Fruit fly (Drosophila melanogaster): ENCODE measurements around the gene Prat2.

Gene Prat2

dm6 chr3L:6942831-6943114 lies 28.1 kb upstream of the Prat2 start, which contains the start of gene tow:
Gene tow (plus strand): TSS chr3L:6942856.
- no peak for TF ChIP-seq psq (optimal IDR thresholded peaks at IDR 0.05)

dm6 chr3L:6942103-6942830 lies 27.6 kb upstream of the Prat2 start:
- TF ChIP-seq insv (optimal IDR thresholded peaks at IDR 0.05) (no peak), psq (optimal IDR thresholded peaks at IDR 0.05) (no peak), Myc (optimal IDR thresholded peaks at IDR 0.05) (no peak), h (optimal IDR thresholded peaks at IDR 0.05) (no peak)

dm6 chr3L:6934799-6935318 lies 20.2 kb upstream of the Prat2 start:
- TF ChIP-seq ttk (optimal IDR thresholded peaks at IDR 0.05) (no peak), h (optimal IDR thresholded peaks at IDR 0.05) (no peak), Myc (optimal IDR thresholded peaks at IDR 0.05) (no peak), Sin3A (optimal IDR thresholded peaks at IDR 0.05) (no peak), psq (optimal IDR thresholded peaks at IDR 0.05) (no peak), insv (optimal IDR thresholded peaks at IDR 0.05) (no peak)

- TF ChIP-seq psq (optimal IDR thresholded peaks at IDR 0.05) (no peak), h (optimal IDR thresholded peaks at IDR 0.05) (no peak), Myc (optimal IDR thresholded peaks at IDR 0.05) (no peak), ttk (optimal IDR thresholded peaks at IDR 0.05) (no peak), insv (optimal IDR thresholded peaks at IDR 0.05) (no peak), Sin3A (optimal IDR thresholded peaks at IDR 0.05) (no peak)
These were observed 17.9 kb upstream of the Prat2 start, which contains the start of gene CG14820 for dm6 chr3L:6932626-6933025. Gene CG14820 (plus strand): TSS chr3L:6932926.

dm6 chr3L:6931850-6932249 lies 17.2 kb upstream of the Prat2 start, which contains the start of gene CG45413:
Gene CG45413 (minus strand): TSS chr3L:6931950.
- TF ChIP-seq psq (optimal IDR thresholded peaks at IDR 0.05) (no peak), Myc (optimal IDR thresholded peaks at IDR 0.05) (no peak), Sin3A (optimal IDR thresholded peaks at IDR 0.05) (no peak), h (optimal IDR thresholded peaks at IDR 0.05) (no peak), insv (optimal IDR thresholded peaks at IDR 0.05) (no peak), ttk (optimal IDR thresholded peaks at IDR 0.05) (no peak)

dm6 chr3L:6925843-6926242 lies 11.2 kb upstream of the Prat2 start:
- no peak for TF ChIP-seq Sin3A (optimal IDR thresholded peaks at IDR 0.05)
- TF ChIP-seq h (optimal IDR thresholded peaks at IDR 0.05), result no peak
- TF ChIP-seq Myc (optimal IDR thresholded peaks at IDR 0.05), result no peak
- no peak for TF ChIP-seq ttk (optimal IDR thresholded peaks at IDR 0.05)
- TF ChIP-seq insv (optimal IDR thresholded peaks at IDR 0.05), result no peak
- TF ChIP-seq psq (optimal IDR thresholded peaks at IDR 0.05), result no peak

dm6 chr3L:6919213-6919612 lies 4.5 kb upstream of the Prat2 start:
- no peak for TF ChIP-seq ttk (optimal IDR thresholded peaks at IDR 0.05)
- TF ChIP-seq psq (optimal IDR thresholded peaks at IDR 0.05), result no peak
- no peak for TF ChIP-seq insv (optimal IDR thresholded peaks at IDR 0.05)
- TF ChIP-seq h (optimal IDR thresholded peaks at IDR 0.05), result no peak
- no peak for TF ChIP-seq Sin3A (optimal IDR thresholded peaks at IDR 0.05)
- TF ChIP-seq Myc (optimal IDR thresholded peaks at IDR 0.05), result no peak

- TF ChIP-seq Myc (optimal IDR thresholded peaks at IDR 0.05), result no peak
- TF ChIP-seq psq (optimal IDR thresholded peaks at IDR 0.05), result no peak
- TF ChIP-seq insv (optimal IDR thresholded peaks at IDR 0.05), result no peak
- TF ChIP-seq h (optimal IDR thresholded peaks at IDR 0.05), result no peak
- TF ChIP-seq ttk (optimal IDR thresholded peaks at IDR 0.05), result no peak
- TF ChIP-seq Sin3A (optimal IDR thresholded peaks at IDR 0.05), result no peak
These were observed 853 bp downstream of the Prat2 start for dm6 chr3L:6913823-6914222.

- no peak for TF ChIP-seq Myc (optimal IDR thresholded peaks at IDR 0.05)
- TF ChIP-seq h (optimal IDR thresholded peaks at IDR 0.05), result no peak
- TF ChIP-seq Sin3A (optimal IDR thresholded peaks at IDR 0.05), result no peak
- TF ChIP-seq ttk (optimal IDR thresholded peaks at IDR 0.05), result no peak
- TF ChIP-seq psq (optimal IDR thresholded peaks at IDR 0.05), result no peak
- TF ChIP-seq insv (optimal IDR thresholded peaks at IDR 0.05), result no peak
These were observed 3.5 kb downstream of the Prat2 start for dm6 chr3L:6911219-6911618.

- TF ChIP-seq insv (optimal IDR thresholded peaks at IDR 0.05), result no peak
- no peak for TF ChIP-seq psq (optimal IDR thresholded peaks at IDR 0.05)
- no peak for TF ChIP-seq ttk (optimal IDR thresholded peaks at IDR 0.05)
- TF ChIP-seq Myc (optimal IDR thresholded peaks at IDR 0.05), result no peak
- no peak for TF ChIP-seq h (optimal IDR thresholded peaks at IDR 0.05)
- no peak for TF ChIP-seq Sin3A (optimal IDR thresholded peaks at IDR 0.05)
These were observed 7.9 kb downstream of the Prat2 start for dm6 chr3L:6906758-6907157.

- TF ChIP-seq ttk (optimal IDR thresholded peaks at IDR 0.05), result no peak
- TF ChIP-seq Sin3A (optimal IDR thresholded peaks at IDR 0.05), result no peak
- TF ChIP-seq h (optimal IDR thresholded peaks at IDR 0.05), result no peak
- no peak for TF ChIP-seq insv (optimal IDR thresholded peaks at IDR 0.05)
- TF ChIP-seq Myc (optimal IDR thresholded peaks at IDR 0.05), result no peak
- no peak for TF ChIP-seq psq (optimal IDR thresholded peaks at IDR 0.05)
These were observed 10.7 kb downstream of the Prat2 start for dm6 chr3L:6903985-6904384.

- no peak for TF ChIP-seq Sin3A (optimal IDR thresholded peaks at IDR 0.05)
- no peak for TF ChIP-seq Myc (optimal IDR thresholded peaks at IDR 0.05)
- no peak for TF ChIP-seq insv (optimal IDR thresholded peaks at IDR 0.05)
- no peak for TF ChIP-seq h (optimal IDR thresholded peaks at IDR 0.05)
- no peak for TF ChIP-seq psq (optimal IDR thresholded peaks at IDR 0.05)
- no peak for TF ChIP-seq ttk (optimal IDR thresholded peaks at IDR 0.05)
These were observed 15.4 kb downstream of the Prat2 start for dm6 chr3L:6899286-6899685.

Measured in Kc167 (cell line).